ENCODE assay signal across 2 worm cellular contexts in genomic region chrII:11980110-11980509, ce11.
TF ChIP-seq lines count a peak whose summit lies in the region.

No protein-coding gene starts in this region.

TF ChIP-seq in whole organism, L1 larva, 84 proteins besides CTCF, POLR2A, EP300 and RAD21 (continued from another document):
- TF ChIP-seq elt-2 (tag; optimal IDR thresholded peaks at IDR 0.05; lab: Kevin White, UChicago): peak; percentile 75
- peak; percentile 92 for TF ChIP-seq nhr-20 (tag; optimal IDR thresholded peaks at IDR 0.05; lab: Kevin White, UChicago)
- peak; percentile 40 for TF ChIP-seq ceh-90 (tag; optimal IDR thresholded peaks at IDR 0.05; lab: Kevin White, UChicago)
- TF ChIP-seq ceh-88 (GFP tag; IDR thresholded peaks at IDR 0.05; lab: Robert Waterston, UW): peak; percentile 89
- TF ChIP-seq mdl-1 (tag; optimal IDR thresholded peaks at IDR 0.05; lab: Kevin White, UChicago): peak in 1 of 2 experiments; percentile 80
- TF ChIP-seq nhr-77 (tag; optimal IDR thresholded peaks at IDR 0.05; lab: Kevin White, UChicago): peak; percentile 61
- peak; percentile 95 for TF ChIP-seq lin-14 (GFP tag; optimal IDR thresholded peaks at IDR 0.05; lab: Kevin White, UChicago)
- TF ChIP-seq sox-4 (tag; optimal IDR thresholded peaks at IDR 0.05; lab: Kevin White, UChicago): peak; percentile 86
- TF ChIP-seq irx-1 (tag; optimal IDR thresholded peaks at IDR 0.05; lab: Kevin White, UChicago): peak; percentile 33
- peak; percentile 72 to 83 for TF ChIP-seq lin-35 (GFP tag; optimal IDR thresholded peaks at IDR 0.05; lab: Kevin White, UChicago)
- peak; percentile 90 for TF ChIP-seq nhr-11 (tag; optimal IDR thresholded peaks at IDR 0.05; lab: Kevin White, UChicago)
- peak; percentile 68 to 79 (median 79) for TF ChIP-seq dpl-1 (GFP tag; optimal IDR thresholded peaks at IDR 0.05; lab: Kevin White, UChicago)
- TF ChIP-seq C04F5.9 (tag; optimal IDR thresholded peaks at IDR 0.05; lab: Kevin White, UChicago): peak; percentile 73
- peak; percentile 81 for TF ChIP-seq C16A3.4 (tag; optimal IDR thresholded peaks at IDR 0.05; lab: Kevin White, UChicago)
TF ChIP-seq in whole organism, L1 larva: peak in this region for 58.

TF ChIP-seq in whole organism, young adult, 124 proteins besides CTCF, POLR2A, EP300 and RAD21 (continued from another document):
- no peak; the same call in 1 of the 2 replicates for TF ChIP-seq ekl-4 (GFP tag; IDR thresholded peaks at IDR 0.05; lab: Robert Waterston, UW)
- peak; percentile 65 for TF ChIP-seq ccch-3 (GFP tag; optimal IDR thresholded peaks at IDR 0.05; lab: Kevin White, UChicago)
- no peak for TF ChIP-seq K11D2.4 (GFP tag; IDR thresholded peaks at IDR 0.05; lab: Robert Waterston, UW)
- TF ChIP-seq B0019.2 (GFP tag; conservative IDR thresholded peaks at IDR 0.05; lab: Robert Waterston, UW): peak; percentile 92
- no peak; the same call in 1 of the 2 replicates for TF ChIP-seq ztf-6 (GFP tag; IDR thresholded peaks at IDR 0.05; lab: Robert Waterston, UW)
- peak; percentile 96 for TF ChIP-seq D2030.7 (GFP tag; IDR thresholded peaks at IDR 0.05; lab: Robert Waterston, UW)
- TF ChIP-seq ZK185.1 (tag; optimal IDR thresholded peaks at IDR 0.05; lab: Kevin White, UChicago; ENCODE audit: poor library complexity, severe bottlenecking): no peak
- TF ChIP-seq tbp1 (GFP tag; optimal IDR thresholded peaks at IDR 0.05; lab: Kevin White, UChicago): peak; percentile 76
- no peak for TF ChIP-seq T26A5.8 (tag; optimal IDR thresholded peaks at IDR 0.05; lab: Kevin White, UChicago)
- no peak for TF ChIP-seq sea-2 (GFP tag; IDR thresholded peaks at IDR 0.05; lab: Robert Waterston, UW)
- peak; percentile 88 for TF ChIP-seq lir-1 (GFP tag; conservative IDR thresholded peaks at IDR 0.05; lab: Robert Waterston, UW)
- no peak for TF ChIP-seq tbx-9 (tag; optimal IDR thresholded peaks at IDR 0.05; lab: Kevin White, UChicago; ENCODE audit: borderline replicate concordance)
